Worm (Caenorhabditis elegans) whole organism, L1 larva: ENCODE results near the gene C34F6.11.

Experiments used
- C16A3.4 ChIP-seq: fragments of 150-350 bp; optimal IDR thresholded peaks from 2 replicates; lab custom pipeline; 2014; ENCODE audit warnings: missing biosample characterization, missing genetic modification characterization
- aly-2 ChIP-seq: fragments of 150-350 bp; optimal IDR thresholded peaks from 2 replicates; lab custom pipeline; 2014; ENCODE audit warnings: missing biosample characterization, missing genetic modification characterization
- ama-1 ChIP-seq: fragments of 150-350 bp; optimal IDR thresholded peaks from 2 replicates; lab custom pipeline; 2014
- ceh-82 ChIP-seq, 3 experiments: fragments of 150-350 bp in 1 of 3; sonication (generic microtip) in 2 of 3; optimal IDR thresholded peaks; 2 replicates each; lab custom pipeline; 2014 to 2017; ENCODE audit warnings: missing biosample characterization in 3 of 3, missing genetic modification characterization in 3 of 3
- ceh-88 ChIP-seq: fragments of 200-800 bp; sonication (Bioruptor generic); IDR thresholded peaks from 2 replicates; pipeline ENCODE4 v1.3.6; 2022; ENCODE audit warnings: missing genetic modification characterization, missing compliant biosample characterization
- dpl-1 ChIP-seq, 3 experiments: fragments of 150-350 bp in 2 of 3; sonication (generic microtip) in 1 of 3; optimal IDR thresholded peaks; 2 replicates each; lab custom pipeline; 2014 to 2017; ENCODE audit warnings: missing biosample characterization in 3 of 3, missing genetic modification characterization in 3 of 3, missing genetic modification reagents in 3 of 3
- dsc-1 ChIP-seq: sonication (generic microtip); optimal IDR thresholded peaks from 2 replicates; lab custom pipeline; 2016; ENCODE audit warnings: mild to moderate bottlenecking, missing genetic modification characterization, missing compliant biosample characterization
- efl-1 ChIP-seq, 4 experiments: fragments of 150-350 bp; optimal IDR thresholded peaks in 3 of 4; peaks in 1 of 4; 1 replicate in 1 of 4; 2 replicates in 3 of 4; lab custom pipeline; 2014; ENCODE audit warnings: missing biosample characterization in 2 of 4, missing genetic modification characterization in 2 of 4, missing genetic modification reagents in 2 of 4
- egl-13 ChIP-seq: sonication (generic microtip); optimal IDR thresholded peaks from 2 replicates; lab custom pipeline; 2016; ENCODE audit warnings: missing genotype, missing genetic modification reagents, missing genetic modification characterization, missing compliant biosample characterization
- egl-27 ChIP-seq, 2 experiments: fragments of 150-350 bp in 1 of 2; sonication (generic microtip); optimal IDR thresholded peaks; 3 replicates each; lab custom pipeline; 2017 to 2018; ENCODE audit warnings: missing biosample characterization in 2 of 2, missing genetic modification characterization in 2 of 2, missing genetic modification reagents in 2 of 2
- elt-2 ChIP-seq: sonication (generic microtip); optimal IDR thresholded peaks from 2 replicates; lab custom pipeline; 2016; ENCODE audit warnings: missing genetic modification characterization, mild to moderate bottlenecking, inconsistent platforms, missing compliant biosample characterization, missing genetic modification reagents
- elt-3 ChIP-seq, 6 experiments: fragments of 150-350 bp in 1 of 6; sonication (generic microtip); optimal IDR thresholded peaks; 2 replicates each; lab custom pipeline; 2017 to 2018; ENCODE audit warnings: missing biosample characterization in 6 of 6, missing genetic modification characterization in 6 of 6, inconsistent platforms in 1 of 6
- fkh-8 ChIP-seq: sonication (generic microtip); optimal IDR thresholded peaks from 2 replicates; lab custom pipeline; 2016; ENCODE audit warnings: mild to moderate bottlenecking, missing genetic modification characterization, missing compliant biosample characterization
- fos-1 ChIP-seq: fragments of 150-350 bp; optimal IDR thresholded peaks from 2 replicates; lab custom pipeline; 2014; ENCODE audit warnings: missing biosample characterization, missing genetic modification characterization
- hlh-4 ChIP-seq: sonication (generic microtip); optimal IDR thresholded peaks from 2 replicates; lab custom pipeline; 2016; ENCODE audit warnings: mild to moderate bottlenecking, missing genetic modification characterization, missing compliant biosample characterization
- irx-1 ChIP-seq: sonication (generic microtip); optimal IDR thresholded peaks from 2 replicates; lab custom pipeline; 2016; ENCODE audit warnings: missing genetic modification characterization, missing compliant biosample characterization
- isw-1 ChIP-seq: fragments of 200-800 bp; sonication (Bioruptor generic); IDR thresholded peaks from 2 replicates; pipeline ENCODE4 v1.3.6; 2022; ENCODE audit warnings: missing genetic modification characterization, missing compliant biosample characterization
- jun-1 ChIP-seq: fragments of 150-350 bp; optimal IDR thresholded peaks from 2 replicates; lab custom pipeline; 2014; ENCODE audit warnings: missing biosample characterization, missing genetic modification reagents, missing genetic modification characterization
- lin-13 ChIP-seq: fragments of 150-350 bp; optimal IDR thresholded peaks from 2 replicates; lab custom pipeline; 2014; ENCODE audit warnings: missing biosample characterization, missing genetic modification reagents, missing genetic modification characterization
- lin-14 ChIP-seq: fragments of 200-800 bp; sonication (Bioruptor generic); optimal IDR thresholded peaks from 2 replicates; lab custom pipeline; 2018; ENCODE audit warnings: mild to moderate bottlenecking, missing genetic modification characterization, moderate library complexity, missing compliant biosample characterization
- lin-35 ChIP-seq, 2 experiments: fragments of 150-350 bp; optimal IDR thresholded peaks; 2 replicates each; lab custom pipeline; 2014; ENCODE audit warnings: missing biosample characterization in 2 of 2, missing genetic modification characterization in 2 of 2, missing genetic modification reagents in 2 of 2
- lir-3 ChIP-seq: sonication (generic microtip); optimal IDR thresholded peaks from 2 replicates; lab custom pipeline; 2016; ENCODE audit warnings: mild to moderate bottlenecking, missing genetic modification characterization, moderate library complexity, missing compliant biosample characterization; ENCODE audit not compliant: poor library complexity
- lsy-2 ChIP-seq, 2 experiments: fragments of 150-350 bp; optimal IDR thresholded peaks; 2 replicates each; lab custom pipeline; 2014; ENCODE audit warnings: missing biosample characterization in 2 of 2, missing genetic modification characterization in 2 of 2
- mdl-1 ChIP-seq, 2 experiments: fragments of 150-350 bp; optimal IDR thresholded peaks; 2 replicates each; lab custom pipeline; 2014 to 2017; ENCODE audit warnings: missing biosample characterization in 2 of 2, missing genetic modification characterization in 2 of 2, inconsistent platforms in 1 of 2
- mep-1 ChIP-seq: fragments of 150-350 bp; optimal IDR thresholded peaks from 2 replicates; lab custom pipeline; 2014; ENCODE audit warnings: missing biosample characterization, missing genetic modification characterization
- nhr-20 ChIP-seq: sonication (generic microtip); optimal IDR thresholded peaks from 2 replicates; lab custom pipeline; 2016; ENCODE audit warnings: mild to moderate bottlenecking, missing genetic modification characterization, missing compliant biosample characterization
- nhr-47 ChIP-seq: sonication (generic microtip); optimal IDR thresholded peaks from 2 replicates; lab custom pipeline; 2016; ENCODE audit warnings: mild to moderate bottlenecking, missing genetic modification characterization, moderate library complexity, missing compliant biosample characterization
- nhr-71 ChIP-seq: sonication (generic microtip); optimal IDR thresholded peaks from 2 replicates; lab custom pipeline; 2016; ENCODE audit warnings: mild to moderate bottlenecking, missing genetic modification characterization, moderate library complexity, missing compliant biosample characterization
- nhr-77 ChIP-seq: fragments of 150-350 bp; optimal IDR thresholded peaks from 2 replicates; lab custom pipeline; 2014; ENCODE audit warnings: missing biosample characterization, missing genetic modification characterization
- nhr-84 ChIP-seq: sonication (generic microtip); optimal IDR thresholded peaks from 2 replicates; lab custom pipeline; 2017; ENCODE audit warnings: missing biosample characterization, missing genetic modification characterization
- nhr-85 ChIP-seq: sonication (generic microtip); peaks from one replicate; lab custom pipeline; 2016; ENCODE audit warnings: missing genetic modification characterization, inconsistent platforms, missing compliant biosample characterization
- nhr-90 ChIP-seq: sonication (generic microtip); optimal IDR thresholded peaks from 2 replicates; lab custom pipeline; 2016; ENCODE audit warnings: mild to moderate bottlenecking, missing genetic modification characterization, missing compliant biosample characterization; ENCODE audit not compliant: poor library complexity
- pag-3 ChIP-seq: sonication (generic microtip); optimal IDR thresholded peaks from 2 replicates; lab custom pipeline; 2017; ENCODE audit warnings: missing genetic modification characterization, mild to moderate bottlenecking, missing compliant biosample characterization, antibody characterized with exemption, borderline replicate concordance; ENCODE audit not compliant: insufficient read depth
- pax-3 ChIP-seq: fragments of 200-800 bp; sonication (Bioruptor generic); optimal IDR thresholded peaks from 2 replicates; lab custom pipeline; 2018; ENCODE audit warnings: mild to moderate bottlenecking, missing genetic modification characterization, moderate library complexity, missing compliant biosample characterization
- pqm-1 ChIP-seq: sonication (generic microtip); optimal IDR thresholded peaks from 3 replicates; lab custom pipeline; 2017; ENCODE audit warnings: missing biosample characterization, missing genetic modification characterization
- rnt-1 ChIP-seq: sonication (generic microtip); optimal IDR thresholded peaks from 2 replicates; lab custom pipeline; 2016; ENCODE audit warnings: mild to moderate bottlenecking, missing genetic modification characterization, moderate library complexity, missing compliant biosample characterization
- skn-1 ChIP-seq: fragments of 150-350 bp; optimal IDR thresholded peaks from 2 replicates; lab custom pipeline; 2014; ENCODE audit warnings: missing biosample characterization, missing genetic modification characterization
- snpc-4 ChIP-seq: fragments of 150-350 bp; optimal IDR thresholded peaks from 2 replicates; lab custom pipeline; 2014; ENCODE audit warnings: missing biosample characterization, missing genetic modification characterization
- snu-23 ChIP-seq: sonication (generic microtip); optimal IDR thresholded peaks from 2 replicates; lab custom pipeline; 2016; ENCODE audit warnings: missing genetic modification characterization, missing compliant biosample characterization
- sox-4 ChIP-seq: sonication (generic microtip); optimal IDR thresholded peaks from 2 replicates; lab custom pipeline; 2016; ENCODE audit warnings: missing genetic modification characterization, missing compliant biosample characterization
- swsn-7 ChIP-seq: sonication (generic microtip); optimal IDR thresholded peaks from 2 replicates; lab custom pipeline; 2016; ENCODE audit warnings: missing genetic modification characterization, missing compliant biosample characterization
- tbx-2 ChIP-seq: sonication (generic microtip); optimal IDR thresholded peaks from 2 replicates; lab custom pipeline; 2016; ENCODE audit warnings: missing genetic modification characterization, missing compliant biosample characterization
- unc-130 ChIP-seq: fragments of 150-350 bp; optimal IDR thresholded peaks from 2 replicates; lab custom pipeline; 2017; ENCODE audit warnings: missing biosample characterization, missing genetic modification characterization, inconsistent platforms
- unc-62 ChIP-seq: fragments of 150-350 bp; optimal IDR thresholded peaks from 2 replicates; lab custom pipeline; 2014; ENCODE audit warnings: missing biosample characterization, missing genetic modification reagents, missing genetic modification characterization
- unc-86 ChIP-seq: sonication (generic microtip); optimal IDR thresholded peaks from 2 replicates; lab custom pipeline; 2016; ENCODE audit warnings: missing genetic modification characterization, missing compliant biosample characterization
- xbp-1 ChIP-seq: sonication (generic microtip); optimal IDR thresholded peaks from 2 replicates; lab custom pipeline; 2016; ENCODE audit warnings: missing genetic modification characterization, missing compliant biosample characterization
- zag-1 ChIP-seq: fragments of 150-350 bp; optimal IDR thresholded peaks from 2 replicates; lab custom pipeline; 2014; ENCODE audit warnings: missing biosample characterization, missing genetic modification characterization
- ztf-11 ChIP-seq, 2 experiments: sonication (generic microtip); optimal IDR thresholded peaks; 2 replicates each; lab custom pipeline; 2016 to 2017; ENCODE audit warnings: missing genetic modification characterization in 2 of 2, missing biosample characterization in 1 of 2, missing compliant biosample characterization in 1 of 2
- ztf-4 ChIP-seq: fragments of 150-350 bp; optimal IDR thresholded peaks from 2 replicates; lab custom pipeline; 2014; ENCODE audit warnings: missing biosample characterization, missing genetic modification characterization

Gene C34F6.11

ce11 chrX:11203773-11204172, at the start of gene C34F6.11:
Gene C34F6.11, minus strand, starts transcription at chrX:11203932.
- TF ChIP-seq nhr-84 (tag; lab: Kevin White, UChicago) (no peak), efl-1 (optimal IDR thresholded peaks at IDR 0.05; lab: Kevin White, UChicago) (no peak), efl-1 (GFP tag; optimal IDR thresholded peaks at IDR 0.05 in 1 of 2; lab: Kevin White, UChicago) (peak in 1 of 2 experiments; percentile 82), sox-4 (no peak)

ce11 chrX:11252429-11252828, 48.7 kb upstream of the C34F6.11 start:
- TF ChIP-seq ceh-82 (tag; optimal IDR thresholded peaks at IDR 0.05; lab: Kevin White, UChicago) (peak in 2 of 3 experiments; percentile 19 to 25), fkh-8 (tag; lab: Kevin White, UChicago) (peak; percentile 55), unc-130 (peak; percentile 70), lir-3 (peak; percentile 49), swsn-7 (tag; lab: Kevin White, UChicago) (peak; percentile 61), unc-62 (no peak), fos-1 (tag; lab: Kevin White, UChicago) (peak; percentile 46), skn-1 (tag; lab: Kevin White, UChicago) (peak; percentile 52), xbp-1 (tag; lab: Kevin White, UChicago) (peak; percentile 55), egl-27 (tag; optimal IDR thresholded peaks at IDR 0.05; lab: Kevin White, UChicago) (no peak), nhr-77 (tag; lab: Kevin White, UChicago) (peak; percentile 1), sox-4 (peak; percentile 22), zag-1 (tag; lab: Kevin White, UChicago) (no peak), hlh-4 (tag; lab: Kevin White, UChicago) (no peak), mdl-1 (tag; optimal IDR thresholded peaks at IDR 0.05; lab: Kevin White, UChicago) (peak in 1 of 2 experiments; percentile 60), nhr-85 (tag; lab: Kevin White, UChicago) (peak; percentile 79), lsy-2 (tag; optimal IDR thresholded peaks at IDR 0.05; lab: Kevin White, UChicago) (peak; percentile 36 to 59), lin-13 (GFP tag; lab: Kevin White, UChicago) (no peak), ceh-88 (GFP tag; lab: Robert Waterston, UW) (peak; percentile 43; the same call in 1 of the 2 replicates), unc-86 (tag; lab: Kevin White, UChicago) (no peak), nhr-71 (tag; lab: Kevin White, UChicago) (peak; percentile 74), snu-23 (GFP tag; lab: Kevin White, UChicago) (peak; percentile 81), mep-1 (tag; lab: Kevin White, UChicago) (peak; percentile 43), C16A3.4 (tag; lab: Kevin White, UChicago) (peak; percentile 79), jun-1 (tag; lab: Kevin White, UChicago) (peak; percentile 9), pax-3 (tag; lab: Kevin White, UChicago) (no peak), ama-1 (lab: Kevin White, UChicago) (no peak), nhr-47 (tag; lab: Kevin White, UChicago) (peak; percentile 74), efl-1 (optimal IDR thresholded peaks at IDR 0.05; lab: Kevin White, UChicago) (peak in 1 of 2 experiments; percentile 14), efl-1 (GFP tag; optimal IDR thresholded peaks at IDR 0.05 in 1 of 2; lab: Kevin White, UChicago) (no peak), dpl-1 (GFP tag; optimal IDR thresholded peaks at IDR 0.05; lab: Kevin White, UChicago) (peak in 1 of 3 experiments; percentile 15), lin-14 (GFP tag; lab: Kevin White, UChicago) (peak; percentile 68), nhr-20 (tag; lab: Kevin White, UChicago) (peak; percentile 65), rnt-1 (tag; lab: Kevin White, UChicago) (peak; percentile 41), tbx-2 (peak; percentile 36), aly-2 (tag; lab: Kevin White, UChicago) (no peak), egl-13 (tag; lab: Kevin White, UChicago) (peak; percentile 27), isw-1 (GFP tag; lab: Robert Waterston, UW) (no peak), dsc-1 (tag; lab: Kevin White, UChicago) (peak; percentile 54), ztf-11 (tag; optimal IDR thresholded peaks at IDR 0.05; lab: Kevin White, UChicago) (peak in 1 of 2 experiments; percentile 36), elt-2 (tag; lab: Kevin White, UChicago) (peak; percentile 28), elt-3 (tag; optimal IDR thresholded peaks at IDR 0.05; lab: Kevin White, UChicago) (peak in 2 of 6 experiments; percentile 12 to 25), snpc-4 (peak; percentile 24), pag-3 (no peak), pqm-1 (tag; lab: Kevin White, UChicago) (no peak), ztf-4 (tag; lab: Kevin White, UChicago) (no peak), lin-35 (GFP tag; optimal IDR thresholded peaks at IDR 0.05; lab: Kevin White, UChicago) (peak in 1 of 2 experiments; percentile 60), irx-1 (peak; percentile 12), nhr-90 (tag; lab: Kevin White, UChicago) (peak; percentile 72)
